Worm (Caenorhabditis elegans): ENCODE results near the gene irld-8.

The irld-8 gene

ce11 chrIV:8103196-8103595 is 12.4 kb upstream of the irld-8 start:
- TF ChIP-seq K11D2.4 (GFP tag; IDR thresholded peaks at IDR 0.05) (no peak), egrh-3 (GFP tag; IDR thresholded peaks at IDR 0.05) (no peak), ztf-26 (tag; optimal IDR thresholded peaks at IDR 0.05) (peak; percentile 16), lin-40 (tag; optimal IDR thresholded peaks at IDR 0.05) (peak; percentile 22), egl-18 (GFP tag; IDR thresholded peaks at IDR 0.05) (no peak), F23B12.7 (tag; optimal IDR thresholded peaks at IDR 0.05; ENCODE audit: insufficient read depth) (no peak)

ce11 chrIV:8105083-8105482 is 10.5 kb upstream of the irld-8 start:
- TF ChIP-seq B0336.3 (GFP tag; IDR thresholded peaks at IDR 0.05) (no peak), F39B2.1 (GFP tag; IDR thresholded peaks at IDR 0.05) (no peak), sdz-38 (tag; optimal IDR thresholded peaks at IDR 0.05) (no peak), K11D2.4 (GFP tag; IDR thresholded peaks at IDR 0.05) (no peak), lsy-27 (tag; optimal IDR thresholded peaks at IDR 0.05; ENCODE audit: borderline replicate concordance, insufficient read depth) (no peak), madf-10 (tag; optimal IDR thresholded peaks at IDR 0.05) (no peak), madf-8 (GFP tag; conservative IDR thresholded peaks at IDR 0.05) (no peak), Y56A3A.18 (GFP tag; IDR thresholded peaks at IDR 0.05) (no peak), F57A8.1 (GFP tag; optimal IDR thresholded peaks at IDR 0.05) (no peak), cebp-1 (GFP tag; IDR thresholded peaks at IDR 0.05) (no peak), cebp-1 (tag; optimal IDR thresholded peaks at IDR 0.05) (no peak), rpc-1 (optimal IDR thresholded peaks at IDR 0.05) (no peak), rpc-1 (tag; optimal IDR thresholded peaks at IDR 0.05) (no peak), die-1 (tag; optimal IDR thresholded peaks at IDR 0.05) (no peak), ceh-91 (GFP tag; IDR thresholded peaks at IDR 0.05) (no peak), ets-4 (GFP tag; optimal IDR thresholded peaks at IDR 0.05) (no peak), Y95B8A.8 (GFP tag; IDR thresholded peaks at IDR 0.05) (no peak), ztf-28 (GFP tag; IDR thresholded peaks at IDR 0.05) (no peak), F37B4.10 (GFP tag; IDR thresholded peaks at IDR 0.05) (no peak), aptf-2 (GFP tag; conservative IDR thresholded peaks at IDR 0.05) (no peak)

ce11 chrIV:8107502-8107901 is 8.1 kb upstream of the irld-8 start, which contains the start of gene rabs-5:
Gene rabs-5, minus strand, starts transcription at chrIV:8107602.
- TF ChIP-seq let-526 (GFP tag; IDR thresholded peaks at IDR 0.05) (no peak), F49E8.2 (tag; optimal IDR thresholded peaks at IDR 0.05; ENCODE audit: insufficient read depth) (peak; percentile 4)

- TF ChIP-seq hrde-1 (tag; optimal IDR thresholded peaks at IDR 0.05; ENCODE audit: borderline replicate concordance) (no peak), T26A5.8 (tag; optimal IDR thresholded peaks at IDR 0.05) (no peak), B0336.3 (GFP tag; IDR thresholded peaks at IDR 0.05) (no peak), F37B4.10 (GFP tag; IDR thresholded peaks at IDR 0.05) (no peak), nfya-1 (tag; optimal IDR thresholded peaks at IDR 0.05; ENCODE audit: borderline replicate concordance, insufficient read depth) (no peak), attf-5 (GFP tag; optimal IDR thresholded peaks at IDR 0.05) (peak; percentile 30), hmg-1.2 (GFP tag; IDR thresholded peaks at IDR 0.05) (peak; percentile 98), let-526 (GFP tag; IDR thresholded peaks at IDR 0.05) (no peak), ztf-26 (tag; optimal IDR thresholded peaks at IDR 0.05) (no peak), tbx-9 (tag; optimal IDR thresholded peaks at IDR 0.05; ENCODE audit: borderline replicate concordance) (no peak), madf-6 (GFP tag; IDR thresholded peaks at IDR 0.05) (peak; percentile 35; the same call in 1 of the 2 replicates), ekl-4 (GFP tag; IDR thresholded peaks at IDR 0.05) (0 out of 2 replicates have a peak, but pooled peaks have one; percentile 43), F49E8.2 (tag; optimal IDR thresholded peaks at IDR 0.05; ENCODE audit: insufficient read depth) (no peak), snpc-3.4 (tag; optimal IDR thresholded peaks at IDR 0.05) (no peak), somi-1 (GFP tag; optimal IDR thresholded peaks at IDR 0.05) (no peak), ceh-91 (GFP tag; IDR thresholded peaks at IDR 0.05) (no peak), F22D6.2 (tag; optimal IDR thresholded peaks at IDR 0.05) (no peak), rcor-1 (GFP tag; IDR thresholded peaks at IDR 0.05) (0 out of 2 replicates have a peak, but pooled peaks have one; percentile 17), lin-54 (GFP tag; optimal IDR thresholded peaks at IDR 0.05) (no peak), nhr-80 (tag; optimal IDR thresholded peaks at IDR 0.05) (peak; percentile 12), athp-1 (tag; optimal IDR thresholded peaks at IDR 0.05) (no peak), akir-1 (GFP tag; optimal IDR thresholded peaks at IDR 0.05) (no peak), unc-62 (GFP tag; optimal IDR thresholded peaks at IDR 0.05) (no peak), hlh-26 (GFP tag; conservative IDR thresholded peaks at IDR 0.05) (no peak)
Observed at ce11 chrIV:8112187-8112586, 3.4 kb upstream of the irld-8 start, which contains the start of gene Y42H9AR.4. Gene Y42H9AR.4, minus strand, starts transcription at chrIV:8112218.
